3 fruit fly cellular contexts compared by ENCODE assay signal in genomic region chr3L:12806290-12806743, dm6.
TF ChIP-seq lines count a peak whose summit lies in the region.

No protein-coding gene starts in this region.

TF ChIP-seq in whole organism, embryonic, 481 proteins besides CTCF, POLR2A, EP300 and RAD21 (continued from another document and continues in another):
- TF ChIP-seq CG6254 (GFP tag; optimal IDR thresholded peaks at IDR 0.05; lab: Kevin White, UChicago) (peak; percentile 33), CG8765 (GFP tag; IDR thresholded peaks at IDR 0.05; lab: Robert Waterston, UW) (no peak), zen2 (GFP tag; IDR thresholded peaks at IDR 0.05; lab: Robert Waterston, UW; ENCODE audit: partially characterized antibody) (no peak), run (tag; optimal IDR thresholded peaks at IDR 0.05; lab: Kevin White, UChicago) (peak; percentile 9), CG9932 (GFP tag; IDR thresholded peaks at IDR 0.05; lab: Robert Waterston, UW) (no peak), ash1 (GFP tag; optimal IDR thresholded peaks at IDR 0.05; lab: Kevin White, UChicago) (no peak), Antp (GFP tag; optimal IDR thresholded peaks at IDR 0.05; lab: Kevin White, UChicago) (no peak), CG10209 (GFP tag; optimal IDR thresholded peaks at IDR 0.05; lab: Kevin White, UChicago) (peak; percentile 67), Kr (GFP tag; optimal IDR thresholded peaks at IDR 0.05; lab: Kevin White, UChicago) (no peak), da (GFP tag; optimal IDR thresholded peaks at IDR 0.05; lab: Kevin White, UChicago) (no peak), shn (GFP tag; optimal IDR thresholded peaks at IDR 0.05; lab: Kevin White, UChicago) (no peak), esg (GFP tag; conservative IDR thresholded peaks at IDR 0.05; lab: Robert Waterston, UW) (no peak), CG17802 (tag; optimal IDR thresholded peaks at IDR 0.05; lab: Kevin White, UChicago) (no peak), CG1024 (GFP tag; IDR thresholded peaks at IDR 0.05; lab: Robert Waterston, UW) (no peak), CG2120 (GFP tag; optimal IDR thresholded peaks at IDR 0.05; lab: Kevin White, UChicago) (peak; percentile 40), Pdp1 (GFP tag; optimal IDR thresholded peaks at IDR 0.05; lab: Kevin White, UChicago) (peak in 1 of 2 experiments; percentile 58), CG4707 (GFP tag; optimal IDR thresholded peaks at IDR 0.05; lab: Kevin White, UChicago) (peak; percentile 22), pan (optimal IDR thresholded peaks at IDR 0.05; lab: Kevin White, UChicago) (no peak), pan (GFP tag; optimal IDR thresholded peaks at IDR 0.05 in 1 of 2, IDR thresholded peaks at IDR 0.05 in 1 of 2) (peak in 1 of 2 experiments; percentile 45), inv (GFP tag; IDR thresholded peaks at IDR 0.05; lab: Robert Waterston, UW; ENCODE audit: partially characterized antibody) (no peak), CG10654 (GFP tag; optimal IDR thresholded peaks at IDR 0.05; lab: Kevin White, UChicago) (peak; percentile 43), BEAF-32 (GFP tag; optimal IDR thresholded peaks at IDR 0.05; lab: Kevin White, UChicago) (no peak), CG6765 (GFP tag; optimal IDR thresholded peaks at IDR 0.05; lab: Kevin White, UChicago) (peak; percentile 65), CG7928 (GFP tag; optimal IDR thresholded peaks at IDR 0.05; lab: Kevin White, UChicago) (no peak), CG7745 (tag; optimal IDR thresholded peaks at IDR 0.05; lab: Kevin White, UChicago) (no peak), Hr78 (GFP tag; optimal IDR thresholded peaks at IDR 0.05; lab: Kevin White, UChicago) (no peak), CG7357 (GFP tag; IDR thresholded peaks at IDR 0.05; lab: Robert Waterston, UW) (no peak), CG17912 (GFP tag; optimal IDR thresholded peaks at IDR 0.05; lab: Kevin White, UChicago) (no peak), Poxn (GFP tag; IDR thresholded peaks at IDR 0.05; lab: Robert Waterston, UW) (no peak), CG7963 (GFP tag; IDR thresholded peaks at IDR 0.05; lab: Robert Waterston, UW; ENCODE audit: partially characterized antibody) (no peak), CG17568 (GFP tag; optimal IDR thresholded peaks at IDR 0.05; lab: Kevin White, UChicago) (no peak), HLH3B (GFP tag; IDR thresholded peaks at IDR 0.05; lab: Robert Waterston, UW) (peak; percentile 20; the same call in 1 of the 2 replicates), stwl (tag; optimal IDR thresholded peaks at IDR 0.05; lab: Kevin White, UChicago) (peak; percentile 56), pb (GFP tag; optimal IDR thresholded peaks at IDR 0.05; lab: Kevin White, UChicago) (no peak), Elba2 (GFP tag; optimal IDR thresholded peaks at IDR 0.05; lab: Kevin White, UChicago) (peak; percentile 37), CG13123 (GFP tag; optimal IDR thresholded peaks at IDR 0.05; lab: Kevin White, UChicago) (no peak), CG2129 (GFP tag; IDR thresholded peaks at IDR 0.05; lab: Robert Waterston, UW; ENCODE audit: partially characterized antibody) (no peak), CG12236 (GFP tag; optimal IDR thresholded peaks at IDR 0.05; lab: Kevin White, UChicago) (no peak), al (GFP tag; IDR thresholded peaks at IDR 0.05; lab: Robert Waterston, UW) (no peak), cato (GFP tag; optimal IDR thresholded peaks at IDR 0.05; lab: Kevin White, UChicago; ENCODE audit: borderline replicate concordance) (no peak), CG6813 (GFP tag; optimal IDR thresholded peaks at IDR 0.05; lab: Kevin White, UChicago) (peak; percentile 41), Lhr (GFP tag; optimal IDR thresholded peaks at IDR 0.05; lab: Kevin White, UChicago) (no peak), amos (GFP tag; IDR thresholded peaks at IDR 0.05; lab: Robert Waterston, UW; ENCODE audit: partially characterized antibody) (no peak), CG31441 (GFP tag; IDR thresholded peaks at IDR 0.05; lab: Robert Waterston, UW) (peak; percentile 78)

TF ChIP-seq in whole organism, prepupa, 60 proteins besides CTCF, POLR2A, EP300 and RAD21 (continued from another document):
- TF ChIP-seq Sox102F (GFP tag; optimal IDR thresholded peaks at IDR 0.05; lab: Kevin White, UChicago), result peak; percentile 71
- TF ChIP-seq CG3919 (GFP tag; optimal IDR thresholded peaks at IDR 0.05; lab: Kevin White, UChicago), result no peak
- peak; percentile 62 for TF ChIP-seq CG34406 (GFP tag; optimal IDR thresholded peaks at IDR 0.05; lab: Kevin White, UChicago)
- TF ChIP-seq dsx (GFP tag; optimal IDR thresholded peaks at IDR 0.05; lab: Kevin White, UChicago; ENCODE audit: poor library complexity, severe bottlenecking), result peak; percentile 54
- TF ChIP-seq salr (GFP tag; optimal IDR thresholded peaks at IDR 0.05; lab: Kevin White, UChicago), result no peak
- peak; percentile 66; the same call in 2 of the 3 replicates for TF ChIP-seq CG8119 (GFP tag; IDR thresholded peaks at IDR 0.05; lab: Robert Waterston, UW)
- peak; percentile 86 for TF ChIP-seq Eip78C (GFP tag; lab: Kevin White, UChicago)
- TF ChIP-seq Met (GFP tag; optimal IDR thresholded peaks at IDR 0.05; lab: Kevin White, UChicago), result peak; percentile 56
- TF ChIP-seq CG6276 (GFP tag; optimal IDR thresholded peaks at IDR 0.05; lab: Kevin White, UChicago), result no peak
- peak; percentile 60 for TF ChIP-seq CG3032 (tag; optimal IDR thresholded peaks at IDR 0.05; lab: Kevin White, UChicago)
- no peak for TF ChIP-seq fkh (GFP tag; optimal IDR thresholded peaks at IDR 0.05; lab: Kevin White, UChicago)
- no peak for TF ChIP-seq pdm3 (GFP tag; optimal IDR thresholded peaks at IDR 0.05; lab: Kevin White, UChicago)
- no peak for TF ChIP-seq fd59A (GFP tag; optimal IDR thresholded peaks at IDR 0.05; lab: Kevin White, UChicago)
- TF ChIP-seq Blimp-1 (GFP tag; optimal IDR thresholded peaks at IDR 0.05; lab: Kevin White, UChicago), result peak; percentile 13
- no peak for TF ChIP-seq Gug (GFP tag; IDR thresholded peaks at IDR 0.05; lab: Robert Waterston, UW)
- TF ChIP-seq lz (GFP tag; optimal IDR thresholded peaks at IDR 0.05; lab: Kevin White, UChicago), result peak; percentile 30
- TF ChIP-seq CG6163 (GFP tag; IDR thresholded peaks at IDR 0.05; lab: Robert Waterston, UW), result peak; percentile 85
- peak; percentile 66 for TF ChIP-seq Hr4 (GFP tag; optimal IDR thresholded peaks at IDR 0.05; lab: Kevin White, UChicago)
- TF ChIP-seq OdsH (GFP tag; optimal IDR thresholded peaks at IDR 0.05; lab: Kevin White, UChicago), result peak; percentile 55
- TF ChIP-seq CG15336 (GFP tag; IDR thresholded peaks at IDR 0.05; lab: Robert Waterston, UW), result peak; percentile 69
- TF ChIP-seq dac (GFP tag; optimal IDR thresholded peaks at IDR 0.05; lab: Kevin White, UChicago), result no peak
- peak; percentile 25 for TF ChIP-seq CG31627 (GFP tag; optimal IDR thresholded peaks at IDR 0.05; lab: Kevin White, UChicago)
- no peak for TF ChIP-seq Smox (GFP tag; optimal IDR thresholded peaks at IDR 0.05; lab: Kevin White, UChicago)
- TF ChIP-seq CG4318 (GFP tag; optimal IDR thresholded peaks at IDR 0.05; lab: Kevin White, UChicago), result no peak
- TF ChIP-seq topi (GFP tag; optimal IDR thresholded peaks at IDR 0.05; lab: Kevin White, UChicago), result peak; percentile 54
- peak; percentile 43 for TF ChIP-seq Lpt (GFP tag; optimal IDR thresholded peaks at IDR 0.05; lab: Kevin White, UChicago)
- peak; percentile 56 for TF ChIP-seq CG10631 (GFP tag; optimal IDR thresholded peaks at IDR 0.05; lab: Kevin White, UChicago)
- peak; percentile 59 for TF ChIP-seq Ets96B (tag; optimal IDR thresholded peaks at IDR 0.05; lab: Kevin White, UChicago)
- TF ChIP-seq CG8319 (GFP tag; optimal IDR thresholded peaks at IDR 0.05; lab: Kevin White, UChicago), result no peak
- TF ChIP-seq Hr38 (GFP tag; optimal IDR thresholded peaks at IDR 0.05; lab: Kevin White, UChicago), result no peak
- TF ChIP-seq fd85E (GFP tag; optimal IDR thresholded peaks at IDR 0.05; lab: Kevin White, UChicago), result peak; percentile 51
- peak; percentile 57 for TF ChIP-seq CG6792 (GFP tag; optimal IDR thresholded peaks at IDR 0.05; lab: Kevin White, UChicago)
- no peak for TF ChIP-seq vri (GFP tag; optimal IDR thresholded peaks at IDR 0.05; lab: Kevin White, UChicago)
- no peak for TF ChIP-seq CG32006 (GFP tag; optimal IDR thresholded peaks at IDR 0.05; lab: Kevin White, UChicago)
TF ChIP-seq in whole organism, prepupa: peak in this region for 32.

TF ChIP-seq in whole organism, wandering third instar larva, 38 proteins besides CTCF, POLR2A, EP300 and RAD21 (continued from another document):
- TF ChIP-seq tai (GFP tag; optimal IDR thresholded peaks at IDR 0.05; lab: Kevin White, UChicago) (no peak), Hr83 (GFP tag; optimal IDR thresholded peaks at IDR 0.05; lab: Kevin White, UChicago; ENCODE audit: poor library complexity, severe bottlenecking) (peak; percentile 69), CG9705 (GFP tag; optimal IDR thresholded peaks at IDR 0.05; lab: Kevin White, UChicago) (peak; percentile 34), Mio (GFP tag; optimal IDR thresholded peaks at IDR 0.05; lab: Kevin White, UChicago) (no peak), usp (GFP tag; optimal IDR thresholded peaks at IDR 0.05; lab: Kevin White, UChicago) (no peak), rgr (GFP tag; optimal IDR thresholded peaks at IDR 0.05; lab: Kevin White, UChicago) (peak; percentile 70), dsf (GFP tag; optimal IDR thresholded peaks at IDR 0.05; lab: Kevin White, UChicago; ENCODE audit: borderline replicate concordance) (no peak), Hr78 (GFP tag; optimal IDR thresholded peaks at IDR 0.05; lab: Kevin White, UChicago) (no peak), foxo (GFP tag; optimal IDR thresholded peaks at IDR 0.05; lab: Kevin White, UChicago) (peak in 1 of 2 experiments; percentile 70), fru (GFP tag; optimal IDR thresholded peaks at IDR 0.05; lab: Kevin White, UChicago) (peak; percentile 73), CG32264 (GFP tag; optimal IDR thresholded peaks at IDR 0.05; lab: Kevin White, UChicago) (no peak), psq (GFP tag; optimal IDR thresholded peaks at IDR 0.05; lab: Kevin White, UChicago) (peak; percentile 99), dmrt93B (GFP tag; optimal IDR thresholded peaks at IDR 0.05; lab: Kevin White, UChicago) (no peak), jim (GFP tag; optimal IDR thresholded peaks at IDR 0.05; lab: Kevin White, UChicago) (no peak), Dif (GFP tag; optimal IDR thresholded peaks at IDR 0.05; lab: Kevin White, UChicago; ENCODE audit: partially characterized antibody) (no peak), dl (GFP tag; optimal IDR thresholded peaks at IDR 0.05; lab: Kevin White, UChicago; ENCODE audit: insufficient read depth in 1 of 2, partially characterized antibody in 2 of 2) (no peak)
